Fruit fly (Drosophila melanogaster): ENCODE data around the gene CG14238.

CG14238 gene

DNA sequence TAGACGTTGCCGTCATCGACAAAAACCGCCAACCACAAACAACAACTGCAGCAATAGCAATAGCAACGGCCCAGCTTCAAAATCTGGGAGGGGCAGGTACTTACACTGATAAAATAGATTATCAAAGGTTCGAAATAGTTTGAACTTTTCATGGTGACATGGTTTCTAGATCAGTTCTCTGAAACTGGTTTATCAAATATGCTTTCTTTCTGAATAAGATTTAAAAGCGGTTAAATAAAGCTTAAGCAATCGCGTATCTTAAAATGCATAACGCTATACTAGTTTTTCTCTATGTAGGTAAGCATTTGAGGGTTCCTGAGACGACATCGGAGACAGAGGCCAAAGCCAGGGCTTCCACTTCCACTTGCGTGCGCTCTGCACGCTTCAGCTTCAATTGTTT is 42.3 kb downstream of the CG14238 start (continued):
- TF ChIP-seq CG9139 (GFP tag; optimal IDR thresholded peaks at IDR 0.05), result no peak
- TF ChIP-seq CG6808 (GFP tag; optimal IDR thresholded peaks at IDR 0.05), result peak; percentile 18
- peak; percentile 57 for TF ChIP-seq achi (GFP tag; optimal IDR thresholded peaks at IDR 0.05)
- TF ChIP-seq CG15336 (GFP tag; IDR thresholded peaks at IDR 0.05), result peak; percentile 79
- no peak for TF ChIP-seq CG11902 (GFP tag; optimal IDR thresholded peaks at IDR 0.05)
- TF ChIP-seq CG7368 (GFP tag; optimal IDR thresholded peaks at IDR 0.05), result peak; percentile 22
- TF ChIP-seq CG3919 (GFP tag; optimal IDR thresholded peaks at IDR 0.05), result peak; percentile 54
- TF ChIP-seq CG6792 (GFP tag; optimal IDR thresholded peaks at IDR 0.05), result no peak
- TF ChIP-seq net (GFP tag; optimal IDR thresholded peaks at IDR 0.05), result peak; percentile 19
- TF ChIP-seq salr (GFP tag; optimal IDR thresholded peaks at IDR 0.05), result peak in 1 of 2 experiments; percentile 56
- peak; percentile 43 for TF ChIP-seq CG1621 (tag; optimal IDR thresholded peaks at IDR 0.05)
- TF ChIP-seq eg (GFP tag; IDR thresholded peaks at IDR 0.05), result peak; percentile 70
- TF ChIP-seq svp (GFP tag), result no peak
- TF ChIP-seq CG4318 (GFP tag; optimal IDR thresholded peaks at IDR 0.05), result peak; percentile 65

DNA sequence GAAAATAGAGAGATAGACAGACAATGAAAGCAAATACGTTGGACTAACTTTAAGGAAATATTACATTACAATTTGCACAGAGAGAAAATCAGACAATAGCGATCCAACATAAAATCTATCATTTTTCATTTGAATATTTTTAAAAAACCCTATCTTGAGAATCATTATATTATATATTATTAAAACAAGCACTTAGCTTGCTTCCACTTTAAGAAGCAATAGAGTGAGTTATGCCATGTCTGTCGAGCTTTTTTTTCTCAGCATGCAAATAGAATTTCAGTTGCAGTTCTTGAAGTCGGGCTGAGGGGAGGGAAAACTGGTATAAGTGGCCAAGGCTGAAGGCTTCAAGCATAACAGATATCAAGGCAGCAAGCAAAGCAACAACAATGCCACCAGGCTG is 44.0 kb downstream of the CG14238 start:
- peak; percentile 7 for TF ChIP-seq CG6276 (GFP tag; optimal IDR thresholded peaks at IDR 0.05)
- TF ChIP-seq CG11902 (GFP tag; optimal IDR thresholded peaks at IDR 0.05), result no peak
- TF ChIP-seq achi (GFP tag; optimal IDR thresholded peaks at IDR 0.05), result no peak
- no peak for TF ChIP-seq Hr38 (GFP tag; optimal IDR thresholded peaks at IDR 0.05)
- TF ChIP-seq Ets96B (tag; optimal IDR thresholded peaks at IDR 0.05), result peak; percentile 40
- TF ChIP-seq salr (GFP tag; optimal IDR thresholded peaks at IDR 0.05), result peak in 1 of 2 experiments; percentile 34
- TF ChIP-seq CG1621 (tag; optimal IDR thresholded peaks at IDR 0.05), result no peak
- no peak for TF ChIP-seq spab (GFP tag; optimal IDR thresholded peaks at IDR 0.05)
- TF ChIP-seq CG11762 (GFP tag; optimal IDR thresholded peaks at IDR 0.05; ENCODE audit: insufficient read depth), result no peak
- no peak for TF ChIP-seq CG9139 (GFP tag; optimal IDR thresholded peaks at IDR 0.05)
- no peak for TF ChIP-seq pdm3 (GFP tag; optimal IDR thresholded peaks at IDR 0.05)
- peak; percentile 46; the same call in 1 of the 2 replicates for TF ChIP-seq Gug (GFP tag; IDR thresholded peaks at IDR 0.05)
- TF ChIP-seq CG7368 (GFP tag; optimal IDR thresholded peaks at IDR 0.05), result no peak
- TF ChIP-seq acj6 (GFP tag; optimal IDR thresholded peaks at IDR 0.05), result peak; percentile 28
- peak; percentile 31 for TF ChIP-seq CG8632 (GFP tag; optimal IDR thresholded peaks at IDR 0.05)
- TF ChIP-seq Blimp-1 (GFP tag; optimal IDR thresholded peaks at IDR 0.05), result no peak
- TF ChIP-seq vri (GFP tag; optimal IDR thresholded peaks at IDR 0.05), result no peak
- TF ChIP-seq OdsH (GFP tag; optimal IDR thresholded peaks at IDR 0.05), result peak; percentile 48
- TF ChIP-seq CG3032 (tag; optimal IDR thresholded peaks at IDR 0.05), result peak; percentile 28
- TF ChIP-seq dsx (GFP tag; optimal IDR thresholded peaks at IDR 0.05; ENCODE audit: poor library complexity, severe bottlenecking), result no peak
- no peak for TF ChIP-seq cyc (GFP tag; optimal IDR thresholded peaks at IDR 0.05)
- no peak for TF ChIP-seq Lpt (GFP tag; optimal IDR thresholded peaks at IDR 0.05)
- no peak for TF ChIP-seq Sox14 (GFP tag; optimal IDR thresholded peaks at IDR 0.05)
- TF ChIP-seq CG15336 (GFP tag; IDR thresholded peaks at IDR 0.05), result peak; percentile 63
- TF ChIP-seq eg (GFP tag; IDR thresholded peaks at IDR 0.05), result no peak
- peak; percentile 74 for TF ChIP-seq Eip78C (GFP tag)
- no peak for TF ChIP-seq CG16779 (tag; optimal IDR thresholded peaks at IDR 0.05)
- no peak for TF ChIP-seq CG6792 (GFP tag; optimal IDR thresholded peaks at IDR 0.05)
- TF ChIP-seq net (GFP tag; optimal IDR thresholded peaks at IDR 0.05), result no peak
- TF ChIP-seq Sox102F (GFP tag; optimal IDR thresholded peaks at IDR 0.05), result no peak
- TF ChIP-seq CG6163 (GFP tag; IDR thresholded peaks at IDR 0.05), result peak; percentile 53; the same call in 1 of the 3 replicates
- no peak for TF ChIP-seq esn (GFP tag; optimal IDR thresholded peaks at IDR 0.05)
- no peak for TF ChIP-seq CG6808 (GFP tag; optimal IDR thresholded peaks at IDR 0.05)
- no peak for TF ChIP-seq Hr4 (GFP tag; optimal IDR thresholded peaks at IDR 0.05)
- no peak for TF ChIP-seq topi (GFP tag; optimal IDR thresholded peaks at IDR 0.05)
- no peak for TF ChIP-seq CG6854 (GFP tag; optimal IDR thresholded peaks at IDR 0.05)
- TF ChIP-seq Eip75B (GFP tag; optimal IDR thresholded peaks at IDR 0.05), result no peak
- peak; percentile 50; the same call in 2 of the 3 replicates for TF ChIP-seq CG8119 (GFP tag; IDR thresholded peaks at IDR 0.05)
- peak; percentile 6 for TF ChIP-seq CG34406 (GFP tag; optimal IDR thresholded peaks at IDR 0.05)
- TF ChIP-seq fd59A (GFP tag; optimal IDR thresholded peaks at IDR 0.05), result peak; percentile 4
- no peak for TF ChIP-seq fkh (GFP tag; optimal IDR thresholded peaks at IDR 0.05)
- no peak for TF ChIP-seq CG8319 (GFP tag; optimal IDR thresholded peaks at IDR 0.05)
- TF ChIP-seq Sox15 (GFP tag; optimal IDR thresholded peaks at IDR 0.05), result no peak
- no peak for TF ChIP-seq CG31627 (GFP tag; optimal IDR thresholded peaks at IDR 0.05)
- no peak for TF ChIP-seq Hr39 (GFP tag; optimal IDR thresholded peaks at IDR 0.05)
- no peak for TF ChIP-seq Met (GFP tag; optimal IDR thresholded peaks at IDR 0.05)
